Worm (Caenorhabditis elegans): ENCODE results near the gene R04A9.9.

R04A9.9 gene

DNA sequence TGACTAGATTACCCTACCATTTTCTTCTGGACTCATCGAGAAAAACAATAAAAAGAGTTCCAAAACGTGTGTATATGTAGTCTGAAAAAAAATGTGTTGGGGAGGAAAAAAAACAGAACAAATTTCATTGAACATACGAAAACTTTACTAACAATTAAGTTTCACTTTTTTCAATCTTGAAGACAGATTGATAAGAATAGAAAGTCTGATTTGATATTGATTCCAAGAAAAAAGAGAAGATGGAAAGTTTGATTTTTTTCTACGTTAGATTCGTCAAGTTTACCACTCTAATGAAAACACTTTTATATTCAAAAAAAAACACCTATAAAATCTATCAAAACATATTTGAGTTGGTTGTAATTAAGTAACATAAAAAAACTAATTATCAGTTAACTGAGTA, at the start of gene R04A9.9:
TSS of gene R04A9.9 (minus strand) at position 101 of the 400 bp plus-strand sequence.
- TF ChIP-seq him-1 (tag; optimal IDR thresholded peaks at IDR 0.05): no peak
- TF ChIP-seq W03F9.2 (tag; optimal IDR thresholded peaks at IDR 0.05): no peak
- TF ChIP-seq dao-5 (tag; optimal IDR thresholded peaks at IDR 0.05): no peak

DNA sequence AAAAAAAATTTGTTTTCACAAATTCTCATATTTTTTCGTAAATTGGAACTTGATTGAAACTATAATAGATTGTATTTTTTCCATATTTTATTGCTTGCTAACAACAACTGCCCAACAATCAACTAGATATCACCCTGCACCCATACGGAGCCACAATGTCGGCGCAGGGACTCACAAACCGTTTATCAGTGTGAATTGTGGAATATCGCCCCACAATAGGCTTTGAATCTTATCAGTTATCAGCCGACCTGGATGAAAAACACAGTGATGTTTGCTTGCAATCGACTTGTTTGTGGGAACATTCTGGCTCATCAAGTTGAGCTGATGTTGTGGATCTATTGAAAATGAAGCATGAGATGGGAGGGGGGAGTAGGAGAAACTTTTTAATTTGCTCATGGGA, 48.7 kb upstream of the R04A9.9 start:
- no peak for TF ChIP-seq dao-5 (tag; optimal IDR thresholded peaks at IDR 0.05)
- TF ChIP-seq W03F9.2 (tag; optimal IDR thresholded peaks at IDR 0.05): no peak
- TF ChIP-seq him-1 (tag; optimal IDR thresholded peaks at IDR 0.05): no peak

DNA sequence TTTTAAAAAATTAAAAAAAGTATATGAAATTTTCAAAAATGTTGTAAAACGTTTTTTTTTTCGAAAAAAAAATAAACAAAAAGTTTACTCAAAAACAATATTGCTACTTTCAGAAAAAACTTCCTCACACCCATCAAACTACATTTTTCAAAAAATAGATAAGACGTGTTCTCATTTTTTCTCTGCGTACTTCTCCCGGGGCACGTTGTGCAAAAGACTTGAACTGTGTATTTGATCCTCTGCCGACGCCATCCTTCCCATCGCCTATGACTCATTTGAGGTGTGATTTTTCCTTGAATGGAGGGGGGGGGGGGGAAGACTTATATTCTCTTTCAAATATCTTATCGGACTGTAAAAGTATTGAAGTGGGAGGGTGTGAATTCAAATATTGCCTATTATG, 48.0 kb upstream of the R04A9.9 start:
- no peak for TF ChIP-seq him-1 (tag; optimal IDR thresholded peaks at IDR 0.05)
- TF ChIP-seq W03F9.2 (tag; optimal IDR thresholded peaks at IDR 0.05): no peak
- no peak for TF ChIP-seq dao-5 (tag; optimal IDR thresholded peaks at IDR 0.05)

ce11 chrX:433747-434146, 43.4 kb upstream of the R04A9.9 start, which contains the start of gene dve-1:
TSS of gene dve-1 (minus strand) at chrX:433812.
- no peak for TF ChIP-seq W03F9.2 (tag; optimal IDR thresholded peaks at IDR 0.05)
- no peak for TF ChIP-seq dao-5 (tag; optimal IDR thresholded peaks at IDR 0.05)
- TF ChIP-seq him-1 (tag; optimal IDR thresholded peaks at IDR 0.05): no peak

- no peak for TF ChIP-seq dao-5 (tag; optimal IDR thresholded peaks at IDR 0.05)
- no peak for TF ChIP-seq W03F9.2 (tag; optimal IDR thresholded peaks at IDR 0.05)
- no peak for TF ChIP-seq him-1 (tag; optimal IDR thresholded peaks at IDR 0.05)
Observed at ce11 chrX:433029-433693, 42.8 kb upstream of the R04A9.9 start.

DNA sequence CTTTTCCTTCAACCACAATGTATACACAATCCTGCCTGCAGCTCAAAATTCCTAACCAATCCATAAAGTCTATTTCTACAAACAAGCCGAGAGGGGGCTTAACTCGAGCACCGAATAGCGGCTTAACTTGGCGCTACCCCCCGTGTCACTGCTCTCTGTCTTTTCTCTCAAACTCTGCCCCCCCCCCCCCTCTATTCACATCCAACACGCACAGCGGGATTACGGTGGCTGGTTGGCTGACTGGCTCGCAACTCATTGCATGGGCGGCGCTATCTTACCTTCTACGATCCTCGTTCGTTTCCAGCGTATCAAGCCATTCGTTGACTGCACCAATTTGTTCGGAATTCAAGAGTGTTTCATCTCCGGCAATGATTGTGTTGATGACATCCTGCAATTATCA, 41.2 kb upstream of the R04A9.9 start:
- TF ChIP-seq W03F9.2 (tag; optimal IDR thresholded peaks at IDR 0.05): no peak
- TF ChIP-seq dao-5 (tag; optimal IDR thresholded peaks at IDR 0.05): no peak
- no peak for TF ChIP-seq him-1 (tag; optimal IDR thresholded peaks at IDR 0.05)

DNA sequence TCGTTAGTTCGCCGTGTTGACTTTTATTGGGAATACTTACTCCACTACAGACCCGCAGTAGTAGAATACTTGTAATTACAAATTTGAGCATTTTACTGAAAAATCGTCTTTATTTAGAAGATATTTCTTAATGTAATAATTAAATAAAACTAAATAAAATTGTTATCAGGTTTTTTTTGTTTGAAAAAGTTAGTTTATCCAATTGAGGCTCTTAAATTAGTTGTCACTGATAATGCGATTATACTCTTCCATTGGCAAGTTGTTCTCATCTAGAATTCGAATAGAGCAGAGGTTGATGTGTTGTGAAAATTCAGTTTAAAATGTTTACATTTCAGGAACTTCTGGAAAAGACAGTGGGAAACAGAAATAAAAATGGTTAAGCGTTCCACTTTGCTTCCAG, 35.2 kb upstream of the R04A9.9 start, which contains the start of gene ZK1193.2:
TSS of gene ZK1193.2 (minus strand) at position 101 of the 400 bp plus-strand sequence.
- TF ChIP-seq him-1 (tag; optimal IDR thresholded peaks at IDR 0.05): no peak
- TF ChIP-seq W03F9.2 (tag; optimal IDR thresholded peaks at IDR 0.05): no peak
- TF ChIP-seq dao-5 (tag; optimal IDR thresholded peaks at IDR 0.05): no peak

ce11 chrX:423757-424156, 33.4 kb upstream of the R04A9.9 start:
- TF ChIP-seq W03F9.2 (tag; optimal IDR thresholded peaks at IDR 0.05): no peak
- no peak for TF ChIP-seq dao-5 (tag; optimal IDR thresholded peaks at IDR 0.05)
- no peak for TF ChIP-seq him-1 (tag; optimal IDR thresholded peaks at IDR 0.05)

- TF ChIP-seq dao-5 (tag; optimal IDR thresholded peaks at IDR 0.05) (no peak), W03F9.2 (tag; optimal IDR thresholded peaks at IDR 0.05) (no peak), him-1 (tag; optimal IDR thresholded peaks at IDR 0.05) (no peak)
Observed at ce11 chrX:421785-422657, 31.7 kb upstream of the R04A9.9 start.

DNA sequence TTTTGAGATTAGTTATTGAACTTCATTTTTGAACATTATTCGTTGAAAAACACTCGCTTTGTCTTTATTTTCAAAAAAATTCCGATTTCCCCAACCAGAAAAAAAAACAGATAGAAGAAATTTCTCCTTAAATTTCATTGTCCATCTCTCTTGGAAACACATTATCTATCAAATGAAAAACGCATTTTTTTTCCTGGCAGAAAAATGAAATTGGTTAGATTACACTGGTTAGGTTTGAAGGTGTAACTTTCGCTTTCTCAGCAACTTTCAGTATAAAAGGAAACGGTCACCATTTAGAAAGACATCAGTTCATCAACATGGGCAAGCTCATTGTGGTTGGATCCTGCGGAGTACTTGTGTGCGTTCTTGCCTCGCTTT, 31.0 kb upstream of the R04A9.9 start, which contains the start of gene col-19:
TSS of gene col-19 (plus strand) at position 301 of the 378 bp plus-strand sequence.
- no peak for TF ChIP-seq dao-5 (tag; optimal IDR thresholded peaks at IDR 0.05)
- TF ChIP-seq W03F9.2 (tag; optimal IDR thresholded peaks at IDR 0.05): no peak
- TF ChIP-seq him-1 (tag; optimal IDR thresholded peaks at IDR 0.05): no peak

DNA sequence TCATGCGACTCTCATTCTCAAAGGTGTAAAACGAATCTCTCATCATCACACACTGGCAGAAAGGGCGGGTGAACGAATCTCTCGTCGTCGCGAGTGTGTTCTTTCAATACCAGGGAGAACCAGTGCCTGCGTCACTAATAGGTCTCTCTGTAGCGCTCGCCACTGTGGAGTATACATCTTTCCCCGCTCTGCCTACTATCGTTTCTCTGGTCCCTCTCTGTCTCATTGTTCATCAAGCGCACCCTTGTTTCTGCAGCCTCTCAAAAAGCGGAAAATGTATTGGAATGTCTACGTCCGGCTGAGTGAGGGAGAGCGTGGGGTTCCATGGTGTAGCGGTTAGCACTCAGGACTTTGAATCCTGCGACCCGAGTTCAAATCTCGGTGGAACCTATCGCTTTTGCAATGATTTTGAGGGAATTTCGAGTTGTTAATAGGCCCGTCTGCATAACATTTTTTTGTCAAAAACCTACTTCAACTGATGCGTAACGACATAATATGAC, 19.8 kb upstream of the R04A9.9 start:
- TF ChIP-seq W03F9.2 (tag; optimal IDR thresholded peaks at IDR 0.05) (peak; percentile 68), dao-5 (tag; optimal IDR thresholded peaks at IDR 0.05) (peak; percentile 79), him-1 (tag; optimal IDR thresholded peaks at IDR 0.05) (peak; percentile 92)

ce11 chrX:404597-404996, 14.2 kb upstream of the R04A9.9 start, which contains the start of gene R04A9.1:
TSS of gene R04A9.1 (plus strand) at chrX:404897.
- TF ChIP-seq dao-5 (tag; optimal IDR thresholded peaks at IDR 0.05) (no peak), W03F9.2 (tag; optimal IDR thresholded peaks at IDR 0.05) (no peak), him-1 (tag; optimal IDR thresholded peaks at IDR 0.05) (no peak)

DNA sequence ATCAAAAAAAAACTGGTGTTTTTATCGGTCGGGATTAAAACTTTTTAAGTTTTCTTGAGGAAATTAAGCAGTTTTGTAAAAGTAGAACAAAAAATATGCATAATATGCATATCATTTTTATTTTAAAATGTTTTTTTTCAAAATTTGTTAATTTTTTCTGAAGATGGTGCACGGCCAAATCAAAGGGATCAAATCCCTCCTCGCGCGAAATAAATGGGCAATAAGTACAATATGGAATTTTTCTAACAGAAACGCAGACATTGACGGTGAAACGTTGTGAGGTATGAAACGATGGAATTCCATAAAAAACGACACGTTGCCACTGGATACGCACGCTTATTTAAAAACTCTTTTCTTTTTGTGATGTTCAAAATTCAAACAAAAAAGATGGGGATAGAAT, 12.6 kb upstream of the R04A9.9 start:
- TF ChIP-seq him-1 (tag; optimal IDR thresholded peaks at IDR 0.05): no peak

DNA sequence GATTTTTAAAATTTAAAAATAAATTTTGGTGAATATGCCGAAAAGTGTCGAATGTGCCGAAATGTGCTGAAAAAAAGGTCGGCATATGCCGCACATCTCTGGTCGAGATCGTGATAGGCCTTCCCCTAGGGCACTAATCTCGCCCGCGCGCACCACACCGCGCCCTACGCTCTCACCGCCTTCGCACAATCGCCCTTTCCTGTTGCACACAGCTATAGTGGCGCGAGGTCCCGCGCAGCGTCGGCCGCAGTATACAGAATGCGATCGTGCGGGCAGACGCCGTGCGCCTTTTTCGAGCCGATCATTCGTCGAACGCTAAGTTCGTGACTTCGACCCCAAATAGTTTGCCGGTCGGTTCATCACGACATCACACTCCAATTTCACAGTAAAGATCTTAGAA, 9.2 kb upstream of the R04A9.9 start:
- TF ChIP-seq W03F9.2 (tag; optimal IDR thresholded peaks at IDR 0.05) (no peak), him-1 (tag; optimal IDR thresholded peaks at IDR 0.05) (no peak), dao-5 (tag; optimal IDR thresholded peaks at IDR 0.05) (no peak)
